Fruit fly (Drosophila melanogaster) whole organism, embryonic: ENCODE data around the gene CG17768.

Experiments
- BEAF-32 ChIP-seq: fragments of 200-800 bp; sonication (Bioruptor generic); optimal IDR thresholded peaks from 3 replicates; lab custom pipeline; 2017; ENCODE audit warnings: missing biosample characterization, missing genetic modification characterization, mild to moderate bottlenecking, moderate library complexity, missing genetic modification reagents
- BtbVII ChIP-seq: fragments of 200-800 bp; sonication (Bioruptor generic); optimal IDR thresholded peaks from 3 replicates; lab custom pipeline; 2017; ENCODE audit warnings: missing biosample characterization, mild to moderate bottlenecking, missing genetic modification characterization
- CG10543 ChIP-seq: fragments of 200-800 bp; sonication (Bioruptor generic); optimal IDR thresholded peaks from 3 replicates; lab custom pipeline; 2017; ENCODE audit warnings: missing biosample characterization, mild to moderate bottlenecking, missing genetic modification characterization, moderate library complexity
- CG10565 ChIP-seq: fragments of 200-800 bp; sonication (Bioruptor generic); optimal IDR thresholded peaks from 3 replicates; lab custom pipeline; 2016; ENCODE audit warnings: missing biosample characterization, mild to moderate bottlenecking, missing genetic modification characterization
- CG11247 ChIP-seq: fragments of 200-800 bp; sonication (Bioruptor generic); IDR thresholded peaks from 2 replicates; pipeline ENCODE4 v1.3.6; 2022; ENCODE audit warnings: missing biosample characterization, missing genetic modification characterization
- CG14860 ChIP-seq: fragments of 200-800 bp; sonication (Bioruptor generic); IDR thresholded peaks from 3 replicates; pipeline ENCODE4 v1.3.6; 2022; ENCODE audit warnings: missing biosample characterization, missing genetic modification characterization; ENCODE audit not compliant: partially characterized antibody
- CG1529 ChIP-seq: fragments of 200-800 bp; sonication (Bioruptor generic); optimal IDR thresholded peaks from 3 replicates; lab custom pipeline; 2018; ENCODE audit warnings: missing biosample characterization, missing genetic modification characterization
- CG17829 ChIP-seq: fragments of 200-800 bp; optimal IDR thresholded peaks from 2 replicates; lab custom pipeline; 2019; ENCODE audit warnings: missing biosample characterization, mild to moderate bottlenecking, missing genetic modification characterization, moderate library complexity
- CG1832 ChIP-seq: fragments of 200-800 bp; sonication (Bioruptor generic); optimal IDR thresholded peaks from 2 replicates; lab custom pipeline; 2017; ENCODE audit warnings: missing biosample characterization, mild to moderate bottlenecking, missing genetic modification characterization, inconsistent platforms
- CG34224 ChIP-seq: fragments of 200-800 bp; sonication (Bioruptor generic); IDR thresholded peaks from 3 replicates; pipeline ENCODE4 v1.3.6; 2022; ENCODE audit warnings: missing biosample characterization, missing genetic modification characterization; ENCODE audit not compliant: partially characterized antibody
- CG4730 ChIP-seq: fragments of 200-800 bp; sonication (Bioruptor generic); IDR thresholded peaks from 2 replicates; pipeline ENCODE4 v1.3.6; 2022; ENCODE audit warnings: missing biosample characterization, missing genetic modification characterization
- CG5953 ChIP-seq: fragments of 200-800 bp; sonication (Bioruptor generic); IDR thresholded peaks from 2 replicates; pipeline ENCODE4 v1.3.6; 2022; ENCODE audit warnings: missing biosample characterization, missing genetic modification characterization
- CG8290 ChIP-seq, 3 experiments: fragments of 200-800 bp; sonication (Bioruptor generic); optimal IDR thresholded peaks; 2 replicates each; lab custom pipeline; 2016 to 2019; ENCODE audit warnings: missing biosample characterization in 3 of 3, missing genetic modification characterization in 3 of 3, mild to moderate bottlenecking in 2 of 3, moderate library complexity in 1 of 3
- Deaf1 ChIP-seq: fragments of 200-800 bp; optimal IDR thresholded peaks from 3 replicates; lab custom pipeline; 2019; ENCODE audit warnings: missing biosample characterization, mild to moderate bottlenecking, missing genetic modification characterization, moderate library complexity
- Dek ChIP-seq: fragments of 200-800 bp; sonication (Bioruptor generic); optimal IDR thresholded peaks from 3 replicates; lab custom pipeline; 2019; ENCODE audit warnings: missing biosample characterization, mild to moderate bottlenecking, missing genetic modification characterization, moderate library complexity
- Dfd ChIP-seq, 2 experiments: fragments of >200 bp; optimal IDR thresholded peaks; 2 replicates each; lab custom pipeline; 2017; ENCODE audit warnings: missing biosample characterization in 2 of 2, missing genetic modification characterization in 2 of 2
- Gug ChIP-seq: fragments of 200-800 bp; sonication (Bioruptor generic); IDR thresholded peaks from 4 replicates; pipeline ENCODE4 v1.3.6; 2022; ENCODE audit warnings: missing biosample characterization, missing genetic modification characterization
- HLHmδ ChIP-seq: fragments of 200-800 bp; sonication (Bioruptor generic); optimal IDR thresholded peaks from 2 replicates; lab custom pipeline; 2018; ENCODE audit warnings: missing biosample characterization, mild to moderate bottlenecking, missing genetic modification characterization, moderate library complexity
- Opbp ChIP-seq: fragments of 200-800 bp; sonication (Bioruptor generic); IDR thresholded peaks from 3 replicates; pipeline ENCODE4 v1.3.6; 2022; ENCODE audit warnings: missing biosample characterization, missing genetic modification characterization; ENCODE audit not compliant: partially characterized antibody
- Pdp1 ChIP-seq, 2 experiments: fragments of 200-800 bp; sonication (Bioruptor generic); optimal IDR thresholded peaks; 3 replicates each; lab custom pipeline; 2016; ENCODE audit warnings: missing biosample characterization in 2 of 2, missing genetic modification characterization in 2 of 2, mild to moderate bottlenecking in 1 of 2, moderate library complexity in 1 of 2
- Sin3A ChIP-seq: fragments of >200 bp; optimal IDR thresholded peaks from 2 replicates; lab custom pipeline; 2018
- Tbp ChIP-seq: fragments of >200 bp; optimal IDR thresholded peaks from 2 replicates; lab custom pipeline; 2018; ENCODE audit warnings: missing biosample characterization, missing genetic modification characterization
- bab2 ChIP-seq: fragments of 200-800 bp; sonication (Bioruptor generic); optimal IDR thresholded peaks from 2 replicates; lab custom pipeline; 2016; ENCODE audit warnings: missing biosample characterization, missing genetic modification characterization
- cad ChIP-seq: fragments of >200 bp; optimal IDR thresholded peaks from 2 replicates; lab custom pipeline; 2017; ENCODE audit warnings: missing biosample characterization, missing genetic modification characterization
- caup ChIP-seq: fragments of 200-800 bp; sonication (Bioruptor generic); optimal IDR thresholded peaks from 3 replicates; lab custom pipeline; 2017; ENCODE audit warnings: missing biosample characterization, mild to moderate bottlenecking, missing genetic modification characterization, moderate library complexity; ENCODE audit not compliant: severe bottlenecking
- crc ChIP-seq: fragments of 200-800 bp; sonication (Bioruptor generic); optimal IDR thresholded peaks from 2 replicates; lab custom pipeline; 2016; ENCODE audit warnings: missing biosample characterization, missing genetic modification characterization
- crp ChIP-seq, 2 experiments: fragments of 200-800 bp; sonication (Bioruptor generic); optimal IDR thresholded peaks; 2 replicates in 1 of 2; 3 replicates in 1 of 2; lab custom pipeline; 2017; ENCODE audit warnings: missing biosample characterization in 2 of 2, missing genetic modification characterization in 2 of 2, mild to moderate bottlenecking in 1 of 2, moderate library complexity in 1 of 2
- da ChIP-seq: fragments of 200-800 bp; sonication (Bioruptor generic); optimal IDR thresholded peaks from 2 replicates; lab custom pipeline; 2016; ENCODE audit warnings: missing biosample characterization, missing genetic modification characterization
- fd96Cb ChIP-seq: fragments of 200-800 bp; sonication (Bioruptor generic); optimal IDR thresholded peaks from 2 replicates; lab custom pipeline; 2018; ENCODE audit warnings: missing biosample characterization, mild to moderate bottlenecking, missing genetic modification characterization, moderate library complexity
- ftz-f1 ChIP-seq: fragments of 200-800 bp; sonication (Bioruptor generic); optimal IDR thresholded peaks from 2 replicates; lab custom pipeline; 2016; ENCODE audit warnings: missing biosample characterization, missing genetic modification characterization
- gro ChIP-seq: fragments of 200-800 bp; sonication (Bioruptor generic); optimal IDR thresholded peaks from 2 replicates; lab custom pipeline; 2016; ENCODE audit warnings: missing biosample characterization, missing genetic modification characterization
- gt ChIP-seq: fragments of 200-800 bp; sonication (Bioruptor generic); IDR thresholded peaks from 2 replicates; pipeline ENCODE4 v1.3.6; 2022; ENCODE audit warnings: missing biosample characterization, missing genetic modification characterization
- hkb ChIP-seq, 2 experiments: fragments of 200-800 bp in 1 of 2; fragments of >200 bp in 1 of 2; sonication (Bioruptor generic) in 1 of 2; IDR thresholded peaks in 1 of 2; optimal IDR thresholded peaks in 1 of 2; 2 replicates each; pipeline versions ENCODE4 v1.3.6 to Lab custom; 2017 to 2022; ENCODE audit warnings: missing biosample characterization in 1 of 2, missing genetic modification characterization in 1 of 2
- org-1 ChIP-seq: fragments of 200-800 bp; sonication (Bioruptor generic); optimal IDR thresholded peaks from 2 replicates; lab custom pipeline; 2017; ENCODE audit warnings: missing biosample characterization, missing genetic modification characterization
- otp ChIP-seq: fragments of 200-800 bp; sonication (Bioruptor generic); IDR thresholded peaks from 3 replicates; pipeline ENCODE4, ENCODE4 v1.3.6; 2022; ENCODE audit warnings: missing biosample characterization, missing genetic modification characterization
- p53 ChIP-seq: fragments of 200-800 bp; sonication (Bioruptor generic); optimal IDR thresholded peaks from 2 replicates; lab custom pipeline; 2016; ENCODE audit warnings: missing biosample characterization, missing genetic modification characterization
- pan ChIP-seq, 4 experiments: fragments of >200 bp in 3 of 4; fragments of 200-800 bp in 1 of 4; sonication (Bioruptor generic) in 1 of 4; optimal IDR thresholded peaks in 3 of 4; IDR thresholded peaks in 1 of 4; 2 replicates each; pipeline versions ENCODE4 v1.3.6 to Lab custom; 2017 to 2022; ENCODE audit warnings: missing biosample characterization in 2 of 4, missing genetic modification characterization in 2 of 4, mixed read lengths in 1 of 4
- pb ChIP-seq: fragments of 200-800 bp; sonication (Bioruptor generic); optimal IDR thresholded peaks from 3 replicates; lab custom pipeline; 2016; ENCODE audit warnings: missing biosample characterization, missing genetic modification characterization
- pzg ChIP-seq: fragments of 200-800 bp; sonication (Bioruptor generic); optimal IDR thresholded peaks from 3 replicates; lab custom pipeline; 2018; ENCODE audit warnings: missing biosample characterization, mild to moderate bottlenecking, missing genetic modification characterization, moderate library complexity
- ranshi ChIP-seq: fragments of 200-800 bp; sonication (Bioruptor generic); IDR thresholded peaks from 2 replicates; pipeline ENCODE4 v1.3.6; 2022; ENCODE audit warnings: missing biosample characterization, missing genetic modification characterization
- scrt ChIP-seq: fragments of 200-800 bp; sonication (Bioruptor generic); optimal IDR thresholded peaks from 2 replicates; lab custom pipeline; 2018; ENCODE audit warnings: missing biosample characterization, mild to moderate bottlenecking, missing genetic modification characterization, moderate library complexity
- sna ChIP-seq: fragments of 200-800 bp; sonication (Bioruptor generic); IDR thresholded peaks from 2 replicates; pipeline ENCODE4 v1.3.6; 2022; ENCODE audit warnings: missing biosample characterization, missing genetic modification characterization; ENCODE audit not compliant: partially characterized antibody
- sr ChIP-seq: fragments of 200-800 bp; sonication (Bioruptor generic); IDR thresholded peaks from 3 replicates; pipeline ENCODE4 v1.3.6; 2022; ENCODE audit warnings: missing biosample characterization, missing genetic modification characterization
- tio ChIP-seq: fragments of 200-800 bp; sonication (Bioruptor generic); optimal IDR thresholded peaks from 2 replicates; lab custom pipeline; 2017; ENCODE audit warnings: missing biosample characterization, missing genetic modification characterization, inconsistent platforms
- twi ChIP-seq: fragments of 200-800 bp; optimal IDR thresholded peaks from 2 replicates; lab custom pipeline; 2019; ENCODE audit warnings: missing biosample characterization, mild to moderate bottlenecking, missing genetic modification characterization, moderate library complexity

The CG17768 gene

dm6 chr2L:10413251-10414127 lies 8.5 kb upstream of the CG17768 start, which contains the start of the genes CG5355 and Klp31E (continued):
- no peak for TF ChIP-seq CG5953 (GFP tag; lab: Robert Waterston, UW)
- TF ChIP-seq Sin3A (lab: Kevin White, UChicago), result no peak
- TF ChIP-seq twi (tag; lab: Kevin White, UChicago), result peak; percentile 69
- no peak for TF ChIP-seq gro (GFP tag; lab: Kevin White, UChicago)
- TF ChIP-seq CG34224 (GFP tag; lab: Robert Waterston, UW), result peak; percentile 71
- peak; percentile 47; the same call in 1 of the 3 replicates for TF ChIP-seq CG14860 (GFP tag; lab: Robert Waterston, UW)
- TF ChIP-seq HLHmδ (GFP tag; lab: Kevin White, UChicago), result no peak
- TF ChIP-seq bab2 (GFP tag; lab: Kevin White, UChicago), result peak; percentile 56
- TF ChIP-seq pan (optimal IDR thresholded peaks at IDR 0.05; lab: Kevin White, UChicago), result no peak
- peak in 1 of 2 experiments; percentile 63 for TF ChIP-seq pan (GFP tag; optimal IDR thresholded peaks at IDR 0.05 in 1 of 2, IDR thresholded peaks at IDR 0.05 in 1 of 2)
- peak; percentile 63 for TF ChIP-seq scrt (GFP tag; lab: Kevin White, UChicago)
- peak; percentile 10 for TF ChIP-seq pb
- TF ChIP-seq otp (GFP tag; lab: Robert Waterston, UW), result no peak
- peak; percentile 64 for TF ChIP-seq fd96Cb (tag; lab: Kevin White, UChicago)
- peak; percentile 75 for TF ChIP-seq sna
- TF ChIP-seq cad, result no peak
- peak; percentile 71; the same call in 2 of the 3 replicates for TF ChIP-seq Opbp (GFP tag; lab: Robert Waterston, UW)
- peak; percentile 61 for TF ChIP-seq caup (GFP tag; lab: Kevin White, UChicago)
- no peak for TF ChIP-seq CG4730 (GFP tag; lab: Robert Waterston, UW)
- TF ChIP-seq crc (GFP tag; lab: Kevin White, UChicago), result no peak
- peak; percentile 30 to 84 for TF ChIP-seq crp (GFP tag; optimal IDR thresholded peaks at IDR 0.05; lab: Kevin White, UChicago)
- TF ChIP-seq ftz-f1 (GFP tag; lab: Kevin White, UChicago), result no peak
- no peak for TF ChIP-seq gt (GFP tag; lab: Robert Waterston, UW)
- no peak for TF ChIP-seq hkb (optimal IDR thresholded peaks at IDR 0.05; lab: Kevin White, UChicago)
- TF ChIP-seq hkb (GFP tag; IDR thresholded peaks at IDR 0.05; lab: Robert Waterston, UW), result 0 out of 2 replicates have a peak, but pooled peaks have one; percentile 24
- TF ChIP-seq Pdp1 (GFP tag; optimal IDR thresholded peaks at IDR 0.05; lab: Kevin White, UChicago), result peak in 1 of 2 experiments; percentile 62
- no peak for TF ChIP-seq Gug
- peak; percentile 24 for TF ChIP-seq CG8290 (GFP tag; optimal IDR thresholded peaks at IDR 0.05; lab: Kevin White, UChicago)
- no peak for TF ChIP-seq CG8290 (tag; optimal IDR thresholded peaks at IDR 0.05; lab: Kevin White, UChicago)

DNA sequence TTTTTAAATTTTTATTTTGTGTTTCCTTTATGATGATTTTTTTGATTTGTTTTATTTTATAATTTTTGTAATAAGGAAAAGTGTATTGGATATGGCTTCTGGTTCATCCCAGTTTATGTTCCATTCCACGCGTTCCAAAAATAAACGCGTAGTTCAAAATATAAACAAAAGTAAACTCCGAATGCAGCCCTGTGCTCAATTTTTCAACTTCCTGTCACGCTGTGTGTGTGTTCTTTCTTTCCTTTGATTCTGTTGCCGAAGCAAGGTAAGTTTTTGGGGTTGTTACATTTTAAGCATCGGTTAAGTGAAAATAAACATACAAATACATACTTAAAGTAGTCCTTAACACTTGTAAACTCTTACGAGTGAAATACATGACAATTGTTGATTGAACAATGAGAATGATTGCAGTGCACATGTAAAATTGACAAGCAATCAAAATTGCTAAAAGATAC lies 3.1 kb upstream of the CG17768 start, which contains the start of the genes Ip259 and RpS27A:
Ip259 (plus strand) TSS at position 231 of the 455 bp plus-strand sequence.
RpS27A (plus strand) TSS at position 231 of the 455 bp plus-strand sequence.
- TF ChIP-seq CG11247 (GFP tag; lab: Robert Waterston, UW) (peak; percentile 68), da (peak; percentile 95), CG1529 (GFP tag; lab: Kevin White, UChicago) (peak; percentile 55), Dfd (GFP tag; optimal IDR thresholded peaks at IDR 0.05; lab: Kevin White, UChicago) (no peak), p53 (GFP tag; lab: Kevin White, UChicago) (peak; percentile 62), Deaf1 (tag; lab: Kevin White, UChicago) (no peak), scrt (GFP tag; lab: Kevin White, UChicago) (peak; percentile 74), CG17829 (tag; lab: Kevin White, UChicago) (peak; percentile 46), hkb (optimal IDR thresholded peaks at IDR 0.05; lab: Kevin White, UChicago) (no peak), hkb (GFP tag; IDR thresholded peaks at IDR 0.05; lab: Robert Waterston, UW) (peak; percentile 68), BtbVII (GFP tag; lab: Kevin White, UChicago) (peak; percentile 61), crc (GFP tag; lab: Kevin White, UChicago) (peak; percentile 56), CG10565 (GFP tag; lab: Kevin White, UChicago) (no peak), CG10543 (peak; percentile 67), tio (GFP tag; lab: Kevin White, UChicago) (peak; percentile 71), pzg (peak; percentile 73), sr (GFP tag; lab: Robert Waterston, UW) (no peak; the same call in 1 of the 3 replicates), CG1832 (GFP tag; lab: Kevin White, UChicago) (no peak), ranshi (GFP tag; lab: Robert Waterston, UW) (no peak; the same call in 1 of the 2 replicates), BEAF-32 (GFP tag; lab: Kevin White, UChicago) (peak; percentile 40), Tbp (no peak), Dek (tag; lab: Kevin White, UChicago) (no peak), org-1 (peak; percentile 40)
